Fruit fly (Drosophila melanogaster): ENCODE results near the gene MTPAP.

- TF ChIP-seq psq (optimal IDR thresholded peaks at IDR 0.05) (no peak), ttk (optimal IDR thresholded peaks at IDR 0.05) (no peak), h (optimal IDR thresholded peaks at IDR 0.05) (no peak), insv (optimal IDR thresholded peaks at IDR 0.05) (no peak), Sin3A (optimal IDR thresholded peaks at IDR 0.05) (no peak)
These were observed 49.2 kb downstream of the MTPAP start for dm6 chrX:1299928-1300327.
